Worm (Caenorhabditis elegans) whole organism, mixed stage, embryonic: ENCODE data around the gene nep-13.

Experiments used
- ceh-39 ChIP-seq: fragments of 150-350 bp; optimal IDR thresholded peaks from 2 replicates; lab custom pipeline; 2014; ENCODE audit warnings: missing biosample characterization, missing genetic modification characterization
- elt-3 ChIP-seq: fragments of 150-350 bp; optimal IDR thresholded peaks from 2 replicates; lab custom pipeline; 2014; ENCODE audit warnings: missing biosample characterization, missing genetic modification characterization
- lin-13 ChIP-seq: fragments of 150-350 bp; optimal IDR thresholded peaks from 2 replicates; lab custom pipeline; 2014; ENCODE audit warnings: missing biosample characterization, missing genetic modification characterization
- nhr-28 ChIP-seq: fragments of 150-350 bp; optimal IDR thresholded peaks from 2 replicates; lab custom pipeline; 2014; ENCODE audit warnings: missing biosample characterization, missing genetic modification characterization
- nhr-76 ChIP-seq: sonication (generic microtip); optimal IDR thresholded peaks from 2 replicates; lab custom pipeline; 2017; ENCODE audit warnings: missing biosample characterization, missing genetic modification characterization
- sem-2 ChIP-seq: fragments of 200-800 bp; sonication (Bioruptor generic); optimal IDR thresholded peaks from 2 replicates; lab custom pipeline; 2018; ENCODE audit warnings: mild to moderate bottlenecking, missing genetic modification characterization, missing compliant biosample characterization
- snpc-4 ChIP-seq: fragments of 150-350 bp; optimal IDR thresholded peaks from 2 replicates; lab custom pipeline; 2014; ENCODE audit warnings: missing biosample characterization, missing genetic modification characterization
- sptf-1 ChIP-seq: sonication (generic microtip); optimal IDR thresholded peaks from 2 replicates; lab custom pipeline; 2017; ENCODE audit warnings: mild to moderate bottlenecking, missing genetic modification characterization, moderate library complexity, missing compliant biosample characterization
- unc-39 ChIP-seq: fragments of 150-350 bp; optimal IDR thresholded peaks from 2 replicates; lab custom pipeline; 2014; ENCODE audit warnings: missing biosample characterization, missing genetic modification characterization
- unc-62 ChIP-seq: fragments of 150-350 bp; optimal IDR thresholded peaks from 2 replicates; lab custom pipeline; 2014; ENCODE audit warnings: missing biosample characterization, missing genetic modification reagents, missing genetic modification characterization
- ztf-11 ChIP-seq: fragments of 150-350 bp; optimal IDR thresholded peaks from 2 replicates; lab custom pipeline; 2014; ENCODE audit warnings: missing biosample characterization, missing genetic modification characterization

ce11 chrII:3244070-3244469 is 38.4 kb upstream of the nep-13 start, which contains the start of gene C17F4.12:
- TF ChIP-seq sptf-1 (no peak), nhr-76 (tag; lab: Kevin White, UChicago) (no peak), elt-3 (tag; lab: Kevin White, UChicago) (no peak), sem-2 (no peak), unc-62 (GFP tag; lab: Kevin White, UChicago) (no peak), nhr-28 (tag; lab: Kevin White, UChicago) (no peak), ceh-39 (tag; lab: Kevin White, UChicago) (no peak), unc-39 (tag; lab: Kevin White, UChicago) (no peak), ztf-11 (tag; lab: Kevin White, UChicago) (no peak), snpc-4 (tag; lab: Kevin White, UChicago) (no peak), lin-13 (no peak)
